Fruit fly (Drosophila melanogaster) whole organism, prepupa: ENCODE results near the gene kibra.

ENCODE experiments used
- CG15336 ChIP-seq: fragments of 200-800 bp; sonication (Bioruptor generic); IDR thresholded peaks from 2 replicates; pipeline ENCODE4 v1.3.6; 2022; ENCODE audit warnings: missing biosample characterization, missing genetic modification characterization
- CG3032 ChIP-seq: fragments of 200-800 bp; optimal IDR thresholded peaks from 2 replicates; lab custom pipeline; 2019; ENCODE audit warnings: missing biosample characterization, mild to moderate bottlenecking, missing genetic modification characterization, moderate library complexity
- CG6163 ChIP-seq: fragments of 200-800 bp; sonication (Bioruptor generic); IDR thresholded peaks from 3 replicates; pipeline ENCODE4 v1.3.6; 2022; ENCODE audit warnings: missing biosample characterization, missing genetic modification characterization
- CG6854 ChIP-seq: fragments of 200-800 bp; sonication (Bioruptor generic); optimal IDR thresholded peaks from 2 replicates; lab custom pipeline; 2017; ENCODE audit warnings: missing biosample characterization, mild to moderate bottlenecking, missing genetic modification characterization
- CG8632 ChIP-seq: fragments of 200-800 bp; sonication (Bioruptor generic); optimal IDR thresholded peaks from 3 replicates; lab custom pipeline; 2016; ENCODE audit warnings: missing biosample characterization, missing genetic modification characterization
- Lpt ChIP-seq: fragments of 200-800 bp; sonication (Bioruptor generic); optimal IDR thresholded peaks from 3 replicates; lab custom pipeline; 2016; ENCODE audit warnings: missing biosample characterization, missing genetic modification characterization
- Sox15 ChIP-seq: fragments of 200-800 bp; sonication (Bioruptor generic); optimal IDR thresholded peaks from 3 replicates; lab custom pipeline; 2016; ENCODE audit warnings: missing biosample characterization, missing genetic modification characterization
- esn ChIP-seq: fragments of 200-800 bp; sonication (Bioruptor generic); optimal IDR thresholded peaks from 2 replicates; lab custom pipeline; 2016; ENCODE audit warnings: missing biosample characterization, mild to moderate bottlenecking, missing genetic modification characterization, moderate library complexity
- lz ChIP-seq: fragments of 200-800 bp; sonication (Bioruptor generic); optimal IDR thresholded peaks from 3 replicates; lab custom pipeline; 2016; ENCODE audit warnings: missing biosample characterization, missing genetic modification characterization
- salr ChIP-seq, 2 experiments: fragments of 200-800 bp; sonication (Bioruptor generic); optimal IDR thresholded peaks; 3 replicates each; lab custom pipeline; 2016 to 2018; ENCODE audit warnings: missing biosample characterization in 2 of 2, missing genetic modification characterization in 2 of 2, mild to moderate bottlenecking in 1 of 2
- ss ChIP-seq, 2 experiments: fragments of 200-800 bp; sonication (Bioruptor generic); optimal IDR thresholded peaks; 2 replicates in 1 of 2; 3 replicates in 1 of 2; lab custom pipeline; 2017 to 2018; ENCODE audit warnings: mild to moderate bottlenecking in 2 of 2, missing biosample characterization in 2 of 2, missing genetic modification characterization in 2 of 2, moderate library complexity in 1 of 2

DNA sequence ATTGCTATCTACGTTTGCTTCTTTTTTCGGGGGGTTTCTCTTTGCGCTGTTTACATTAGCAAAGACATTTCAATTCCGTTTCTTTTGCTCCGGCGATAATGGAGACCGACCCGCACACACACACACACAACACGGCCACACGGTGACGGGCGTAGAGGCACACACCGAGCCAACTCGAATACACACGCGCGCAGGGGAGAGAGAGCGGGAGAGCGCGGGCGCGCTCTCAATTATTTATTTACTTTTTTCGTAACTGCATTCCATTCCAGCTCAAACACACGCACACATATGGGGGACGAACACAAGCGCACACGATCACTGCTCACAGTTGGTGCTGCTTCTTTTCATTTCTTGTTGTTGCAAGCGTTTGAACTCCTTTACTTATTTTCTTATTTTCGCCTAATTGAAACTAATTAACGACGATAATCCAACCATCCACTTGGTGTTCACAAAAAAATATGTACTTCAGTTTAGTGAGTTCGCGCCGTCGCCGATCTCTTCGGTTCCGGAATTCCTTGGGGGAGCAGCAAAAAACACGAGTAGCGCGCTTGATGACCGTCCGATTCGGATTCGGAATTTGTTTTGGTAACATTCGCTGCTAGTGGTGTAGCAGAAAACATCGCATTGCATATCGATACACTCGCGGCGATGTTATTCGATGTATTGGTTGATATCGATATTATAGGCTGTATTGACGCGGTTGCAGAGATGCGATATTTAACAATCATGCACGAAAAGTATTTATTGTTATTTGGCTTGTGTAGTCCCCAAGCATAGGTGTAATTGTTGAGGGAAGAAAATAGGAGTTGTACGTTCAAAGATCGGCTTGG, at the start of gene kibra:
- TF ChIP-seq CG3032 (tag; lab: Kevin White, UChicago) = peak; percentile 55
- TF ChIP-seq salr (GFP tag; optimal IDR thresholded peaks at IDR 0.05; lab: Kevin White, UChicago) = no peak
- TF ChIP-seq CG6854 (GFP tag; lab: Kevin White, UChicago) = peak; percentile 68
- TF ChIP-seq CG15336 = no peak
- no peak for TF ChIP-seq CG8632 (GFP tag; lab: Kevin White, UChicago)
- peak; percentile 65 for TF ChIP-seq lz (GFP tag; lab: Kevin White, UChicago)
- TF ChIP-seq Lpt = no peak
- TF ChIP-seq ss (GFP tag; optimal IDR thresholded peaks at IDR 0.05; lab: Kevin White, UChicago) = peak; percentile 6 to 56
- TF ChIP-seq CG6163 (GFP tag; lab: Robert Waterston, UW) = no peak
- peak; percentile 43 for TF ChIP-seq Sox15 (GFP tag; lab: Kevin White, UChicago)
- TF ChIP-seq esn (GFP tag; lab: Kevin White, UChicago) = peak; percentile 57
